Fruit fly (Drosophila melanogaster): ENCODE measurements around the gene HP6.
A peak's percentile ranks its signal among the peaks of the same experiment; 100 is the strongest.

The HP6 gene

DNA sequence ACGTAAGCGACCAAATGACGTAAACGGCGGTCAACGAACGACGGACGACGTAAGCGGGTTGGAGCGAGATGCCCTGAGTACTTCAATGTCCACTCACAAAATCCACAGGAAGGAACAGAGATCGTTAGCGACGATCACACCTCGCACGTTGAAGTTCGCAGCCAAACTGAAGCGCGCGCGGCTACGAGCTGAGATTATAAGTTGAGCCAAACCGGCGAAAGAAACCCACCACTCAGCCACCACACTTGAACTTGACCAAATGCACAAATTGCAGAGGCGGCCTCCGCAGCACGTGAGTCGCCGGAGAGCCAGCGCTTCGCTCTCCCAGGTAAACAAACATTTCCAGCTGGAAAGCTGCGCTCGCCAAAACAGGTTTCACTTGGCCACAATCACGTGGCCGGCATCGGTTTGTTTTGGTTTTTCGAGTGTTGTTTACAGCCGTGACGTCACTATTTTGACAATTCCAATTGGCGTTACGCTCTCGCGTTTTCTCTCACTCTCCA is 36.2 kb upstream of the HP6 start, which contains the start of gene dpy (continued):
- TF ChIP-seq ttk (GFP tag; IDR thresholded peaks at IDR 0.05) = no peak
- TF ChIP-seq CG18619 (GFP tag; optimal IDR thresholded peaks at IDR 0.05) = no peak
- TF ChIP-seq CG12071 (GFP tag; optimal IDR thresholded peaks at IDR 0.05) = no peak
- TF ChIP-seq Doc3 (GFP tag; IDR thresholded peaks at IDR 0.05; ENCODE audit: partially characterized antibody) = no peak
- no peak for TF ChIP-seq tna (GFP tag; IDR thresholded peaks at IDR 0.05; ENCODE audit: partially characterized antibody)
- peak; percentile 34; the same call in 1 of the 2 replicates for TF ChIP-seq Bgb (GFP tag; IDR thresholded peaks at IDR 0.05; ENCODE audit: partially characterized antibody)
- no peak for TF ChIP-seq TFAM (GFP tag; optimal IDR thresholded peaks at IDR 0.05)
- TF ChIP-seq gcm2 (GFP tag; optimal IDR thresholded peaks at IDR 0.05) = no peak
- TF ChIP-seq repo (GFP tag; optimal IDR thresholded peaks at IDR 0.05) = no peak
- TF ChIP-seq Mes4 (GFP tag; optimal IDR thresholded peaks at IDR 0.05) = no peak
- no peak for TF ChIP-seq trh (GFP tag; optimal IDR thresholded peaks at IDR 0.05)
- no peak for TF ChIP-seq CG1603 (tag; optimal IDR thresholded peaks at IDR 0.05)
- no peak for TF ChIP-seq CG10147 (GFP tag; optimal IDR thresholded peaks at IDR 0.05)
- TF ChIP-seq slp2 (GFP tag; optimal IDR thresholded peaks at IDR 0.05) = no peak
- peak; percentile 99 for TF ChIP-seq chinmo (GFP tag; IDR thresholded peaks at IDR 0.05; ENCODE audit: partially characterized antibody)
- no peak for TF ChIP-seq Taf1 (GFP tag; IDR thresholded peaks at IDR 0.05)
- no peak for TF ChIP-seq CG4424 (GFP tag; optimal IDR thresholded peaks at IDR 0.05)
- no peak for TF ChIP-seq dm (GFP tag; optimal IDR thresholded peaks at IDR 0.05)
- TF ChIP-seq ci (GFP tag; IDR thresholded peaks at IDR 0.05) = no peak
- no peak for TF ChIP-seq CG2129 (GFP tag; IDR thresholded peaks at IDR 0.05; ENCODE audit: partially characterized antibody)
- no peak; the same call in 1 of the 2 replicates for TF ChIP-seq ato (GFP tag; IDR thresholded peaks at IDR 0.05; ENCODE audit: partially characterized antibody)
- no peak for TF ChIP-seq Dip2 (GFP tag; IDR thresholded peaks at IDR 0.05)
- TF ChIP-seq Rfx (GFP tag; IDR thresholded peaks at IDR 0.05) = 0 out of 2 replicates have a peak, but pooled peaks have one; percentile 18
- no peak for TF ChIP-seq chm (GFP tag; IDR thresholded peaks at IDR 0.05)
- no peak for TF ChIP-seq pum (GFP tag; optimal IDR thresholded peaks at IDR 0.05)
- TF ChIP-seq ems (GFP tag; optimal IDR thresholded peaks at IDR 0.05) = no peak
- no peak for TF ChIP-seq CG14667 (GFP tag; IDR thresholded peaks at IDR 0.05)
- TF ChIP-seq bigmax (GFP tag; optimal IDR thresholded peaks at IDR 0.05) = no peak
- no peak for TF ChIP-seq stc (GFP tag; IDR thresholded peaks at IDR 0.05)
- TF ChIP-seq CG6765 (GFP tag; optimal IDR thresholded peaks at IDR 0.05) = no peak
- no peak for TF ChIP-seq dan (GFP tag; IDR thresholded peaks at IDR 0.05)
- TF ChIP-seq fd96Cb (tag; optimal IDR thresholded peaks at IDR 0.05) = no peak
- TF ChIP-seq CG12769 (tag; optimal IDR thresholded peaks at IDR 0.05) = no peak
- TF ChIP-seq bowl (GFP tag; IDR thresholded peaks at IDR 0.05) = no peak
- TF ChIP-seq CG31388 (GFP tag; optimal IDR thresholded peaks at IDR 0.05) = no peak
- no peak for TF ChIP-seq ap (GFP tag; IDR thresholded peaks at IDR 0.05)
- no peak for TF ChIP-seq CG10543 (GFP tag; optimal IDR thresholded peaks at IDR 0.05)
- TF ChIP-seq Hand (GFP tag; optimal IDR thresholded peaks at IDR 0.05) = no peak
- no peak for TF ChIP-seq CG6683 (GFP tag; optimal IDR thresholded peaks at IDR 0.05)
- no peak for TF ChIP-seq CG5245 (GFP tag; optimal IDR thresholded peaks at IDR 0.05)
- no peak for TF ChIP-seq Ets97D (GFP tag; optimal IDR thresholded peaks at IDR 0.05)
- no peak for TF ChIP-seq CG14965 (GFP tag; optimal IDR thresholded peaks at IDR 0.05; ENCODE audit: borderline replicate concordance)
- TF ChIP-seq CG4282 (GFP tag; optimal IDR thresholded peaks at IDR 0.05) = no peak
- no peak for TF ChIP-seq CG11398 (GFP tag; optimal IDR thresholded peaks at IDR 0.05)
- TF ChIP-seq Asciz (GFP tag; optimal IDR thresholded peaks at IDR 0.05) = no peak
- TF ChIP-seq cwo (GFP tag; optimal IDR thresholded peaks at IDR 0.05) = peak; percentile 98
- TF ChIP-seq Tbp (GFP tag; optimal IDR thresholded peaks at IDR 0.05) = no peak
- no peak for TF ChIP-seq fd102C (GFP tag; optimal IDR thresholded peaks at IDR 0.05)
- TF ChIP-seq Opbp (GFP tag; IDR thresholded peaks at IDR 0.05; ENCODE audit: partially characterized antibody) = 0 out of 3 replicates have a peak, but pooled peaks have one; percentile 37
- no peak for TF ChIP-seq mld (GFP tag; IDR thresholded peaks at IDR 0.05; ENCODE audit: partially characterized antibody)
- TF ChIP-seq CG2889 (GFP tag; IDR thresholded peaks at IDR 0.05) = no peak
